Fruit fly (Drosophila melanogaster): Measurements from ENCODE around the gene CG6415.

DNA sequence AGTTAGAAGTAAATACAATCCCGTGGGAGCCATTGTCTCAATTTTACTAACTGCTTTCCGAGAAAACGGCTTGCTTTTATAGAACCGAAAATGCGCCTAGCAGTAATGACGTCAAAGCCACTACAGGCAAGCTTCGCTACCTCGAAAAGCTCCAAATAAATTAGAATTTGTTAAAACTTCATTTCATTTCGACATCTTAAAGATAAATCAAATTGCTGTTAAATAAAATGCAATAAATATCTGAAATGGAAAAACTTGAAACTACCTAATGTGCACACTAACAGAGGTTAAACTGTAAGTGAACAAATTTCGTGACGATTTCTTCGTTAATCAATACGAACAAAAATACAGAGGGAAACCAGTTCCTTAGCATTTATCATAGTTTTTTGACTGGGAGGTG, 5.4 kb upstream of the CG6415 start, which contains the start of gene CG7300:
- TF ChIP-seq CG8478 (optimal IDR thresholded peaks at IDR 0.05) (no peak), CTCF (optimal IDR thresholded peaks at IDR 0.05) (no peak)
